Worm (Caenorhabditis elegans): ENCODE data around the gene nhr-86.

nhr-86 gene

DNA sequence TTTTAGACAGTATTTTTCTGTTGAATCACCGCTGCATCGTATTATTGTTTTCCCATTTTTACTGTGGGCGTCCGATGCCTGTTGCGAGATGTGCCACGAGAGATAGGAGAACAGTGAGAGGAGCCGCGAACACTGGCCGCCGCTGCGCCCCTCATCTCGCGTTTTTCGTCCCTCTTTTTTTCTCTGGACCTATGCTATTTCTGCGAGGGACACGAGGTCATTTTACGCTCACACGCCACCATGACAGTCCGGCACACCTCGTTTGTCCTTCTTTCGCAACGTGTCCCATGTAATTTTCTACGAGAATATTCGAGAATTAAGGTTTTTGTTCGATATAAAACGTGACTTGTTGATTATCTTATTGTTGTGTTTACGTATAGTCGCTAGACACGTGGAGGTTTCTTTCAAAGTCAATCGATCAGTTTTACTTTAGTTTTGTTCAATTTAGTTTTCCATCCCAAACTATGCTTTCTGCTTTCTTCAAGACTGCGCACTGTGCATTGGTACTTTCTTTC, 1.4 kb upstream of the nhr-86 start, which contains the start of gene lbp-9 (continued):
- TF ChIP-seq nhr-77 (tag; optimal IDR thresholded peaks at IDR 0.05): no peak
- TF ChIP-seq mep-1 (tag; optimal IDR thresholded peaks at IDR 0.05): peak; percentile 89
- no peak for TF ChIP-seq ztf-11 (tag; optimal IDR thresholded peaks at IDR 0.05)
- TF ChIP-seq nhr-71 (tag; optimal IDR thresholded peaks at IDR 0.05): peak; percentile 80
- no peak for TF ChIP-seq zip-4 (GFP tag; optimal IDR thresholded peaks at IDR 0.05)
- TF ChIP-seq ceh-90 (tag; optimal IDR thresholded peaks at IDR 0.05): no peak
- no peak for TF ChIP-seq egl-27 (tag; optimal IDR thresholded peaks at IDR 0.05)
- peak; percentile 15 for TF ChIP-seq C04F5.9 (tag; optimal IDR thresholded peaks at IDR 0.05)
- peak in 1 of 3 experiments; percentile 31 for TF ChIP-seq ceh-82 (tag; optimal IDR thresholded peaks at IDR 0.05)
- peak; percentile 28 for TF ChIP-seq lin-13 (GFP tag; optimal IDR thresholded peaks at IDR 0.05)
- peak; percentile 12 to 35 for TF ChIP-seq efl-1 (optimal IDR thresholded peaks at IDR 0.05)
- TF ChIP-seq efl-1 (GFP tag; optimal IDR thresholded peaks at IDR 0.05 in 1 of 2): peak; percentile 36 to 82
- peak; percentile 36 for TF ChIP-seq blmp-1 (tag; optimal IDR thresholded peaks at IDR 0.05)
- no peak for TF ChIP-seq fkh-10 (GFP tag; optimal IDR thresholded peaks at IDR 0.05)
- no peak for TF ChIP-seq fkh-4 (tag; optimal IDR thresholded peaks at IDR 0.05; ENCODE audit: borderline replicate concordance)
- TF ChIP-seq skn-1 (tag; optimal IDR thresholded peaks at IDR 0.05): peak; percentile 74
- TF ChIP-seq tbx-2 (tag; optimal IDR thresholded peaks at IDR 0.05): peak; percentile 23
- TF ChIP-seq irx-1 (tag; optimal IDR thresholded peaks at IDR 0.05): peak; percentile 25
- TF ChIP-seq pag-3 (tag; optimal IDR thresholded peaks at IDR 0.05; ENCODE audit: borderline replicate concordance, insufficient read depth): no peak
- TF ChIP-seq sup-37 (GFP tag; optimal IDR thresholded peaks at IDR 0.05): no peak
- TF ChIP-seq rnt-1 (tag; optimal IDR thresholded peaks at IDR 0.05): peak; percentile 10
- TF ChIP-seq lin-14 (GFP tag; optimal IDR thresholded peaks at IDR 0.05): peak; percentile 99
- no peak for TF ChIP-seq efl-3 (GFP tag; optimal IDR thresholded peaks at IDR 0.05)
- TF ChIP-seq nhr-19 (GFP tag; conservative IDR thresholded peaks at IDR 0.05): peak; percentile 37; the same call in 1 of the 2 replicates
- TF ChIP-seq mab-9 (GFP tag; IDR thresholded peaks at IDR 0.05): no peak
- TF ChIP-seq ceh-88 (GFP tag; IDR thresholded peaks at IDR 0.05): no peak
- TF ChIP-seq xbp-1 (tag; optimal IDR thresholded peaks at IDR 0.05): peak; percentile 35
- peak; percentile 21 for TF ChIP-seq ztf-4 (tag; optimal IDR thresholded peaks at IDR 0.05)
- TF ChIP-seq ceh-8 (GFP tag; optimal IDR thresholded peaks at IDR 0.05): no peak
- TF ChIP-seq mef-2 (tag; optimal IDR thresholded peaks at IDR 0.05): no peak
- no peak for TF ChIP-seq unc-62 (GFP tag; optimal IDR thresholded peaks at IDR 0.05)
- TF ChIP-seq lin-35 (GFP tag; optimal IDR thresholded peaks at IDR 0.05): peak; percentile 42 to 69
- TF ChIP-seq pax-3 (tag; optimal IDR thresholded peaks at IDR 0.05): no peak
- no peak for TF ChIP-seq zag-1 (tag; optimal IDR thresholded peaks at IDR 0.05)
- TF ChIP-seq isw-1 (GFP tag; IDR thresholded peaks at IDR 0.05): no peak

DNA sequence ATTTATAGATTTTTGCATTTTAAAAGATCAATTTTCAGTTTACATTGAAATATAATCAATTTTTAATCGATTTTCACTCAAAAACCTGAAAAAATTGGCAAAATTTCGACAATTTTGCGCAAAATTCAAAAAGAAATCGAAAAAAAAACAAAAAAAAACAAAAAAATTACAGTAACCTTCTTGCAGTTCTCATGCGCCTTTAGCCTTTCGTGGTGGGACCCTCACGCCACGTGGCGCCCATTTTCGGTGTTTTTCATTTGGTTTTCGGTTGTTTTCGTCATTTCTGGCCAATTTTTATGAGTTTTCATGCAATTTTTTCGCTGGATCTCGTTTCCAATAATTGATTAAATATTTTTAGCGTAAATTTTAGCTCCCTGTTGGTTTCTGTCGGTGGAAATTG, 769 bp upstream of the nhr-86 start:
- TF ChIP-seq fkh-4 (tag; optimal IDR thresholded peaks at IDR 0.05; ENCODE audit: borderline replicate concordance) (no peak), nhr-77 (tag; optimal IDR thresholded peaks at IDR 0.05) (no peak), unc-98 (GFP tag; IDR thresholded peaks at IDR 0.05) (no peak), nhr-47 (tag; optimal IDR thresholded peaks at IDR 0.05) (no peak), vab-15 (tag; optimal IDR thresholded peaks at IDR 0.05) (no peak), Y116A8C.19 (tag; optimal IDR thresholded peaks at IDR 0.05; ENCODE audit: borderline replicate concordance) (no peak), dsc-1 (tag; optimal IDR thresholded peaks at IDR 0.05) (no peak), mab-9 (GFP tag; IDR thresholded peaks at IDR 0.05) (no peak), fos-1 (tag; optimal IDR thresholded peaks at IDR 0.05) (no peak), blmp-1 (tag; optimal IDR thresholded peaks at IDR 0.05) (no peak)
